Fruit fly (Drosophila melanogaster) ovary, adult (tissue): Measurements from ENCODE around the gene E5.

Source experiments
- CG17801 ChIP-seq: fragments of 200-800 bp; optimal IDR thresholded peaks from 2 replicates; lab custom pipeline; 2019; ENCODE audit warnings: missing biosample characterization, mild to moderate bottlenecking, missing genetic modification characterization, moderate library complexity; ENCODE audit not compliant: partially characterized antibody

E5 gene

DNA sequence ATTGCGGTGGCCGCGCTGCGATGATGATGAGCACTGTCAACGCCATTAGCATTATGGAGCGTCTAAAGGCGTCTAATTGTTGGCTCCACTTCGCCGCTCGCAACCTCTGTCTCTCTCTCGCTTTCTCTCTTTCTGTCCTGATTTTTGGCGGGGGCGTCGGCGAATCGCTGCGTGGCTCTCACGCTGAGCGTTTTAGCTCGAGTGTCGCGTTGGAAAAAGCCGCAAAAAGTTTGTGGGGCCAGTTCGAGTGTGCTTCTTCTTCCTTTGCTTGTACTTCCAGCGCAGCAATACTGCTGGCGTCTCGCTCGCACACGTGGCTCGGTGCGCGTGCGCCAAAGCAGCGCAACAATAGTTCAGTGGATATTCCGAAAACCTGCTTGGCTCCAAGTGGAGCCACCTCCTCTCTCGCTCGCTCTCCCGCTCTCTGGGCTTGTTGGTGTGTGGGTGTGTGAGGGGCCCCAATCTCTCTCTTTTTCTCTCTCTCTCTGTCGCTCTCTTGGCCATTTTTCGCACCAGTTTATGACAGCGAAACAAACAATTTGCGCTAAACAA lies at the start of gene E5:
TSS of gene E5 (minus strand) at position 51 of the 552 bp plus-strand sequence.
- TF ChIP-seq CG17801 (GFP tag; lab: Kevin White, UChicago) = no peak

DNA sequence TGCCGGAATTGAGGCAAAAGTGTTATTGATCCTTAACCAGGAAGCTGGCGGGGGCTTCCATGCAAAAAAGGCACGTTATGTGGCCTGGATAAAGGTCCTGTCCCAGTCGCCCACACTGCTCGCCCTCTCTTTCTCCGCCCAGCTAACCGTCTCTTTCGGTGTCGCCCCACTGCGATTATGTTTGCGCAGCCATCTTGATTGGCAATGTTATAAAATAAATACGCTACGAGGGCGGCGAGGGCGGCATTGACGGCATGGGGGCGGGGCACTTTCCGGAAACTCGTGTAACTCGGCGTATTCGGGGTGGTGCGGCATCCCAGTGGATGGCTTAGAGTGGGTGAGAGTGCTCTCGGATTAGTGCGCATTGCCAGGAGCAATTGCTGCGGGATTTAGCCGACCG lies 48.9 kb upstream of the E5 start:
- TF ChIP-seq CG17801 (GFP tag; lab: Kevin White, UChicago) = no peak

DNA sequence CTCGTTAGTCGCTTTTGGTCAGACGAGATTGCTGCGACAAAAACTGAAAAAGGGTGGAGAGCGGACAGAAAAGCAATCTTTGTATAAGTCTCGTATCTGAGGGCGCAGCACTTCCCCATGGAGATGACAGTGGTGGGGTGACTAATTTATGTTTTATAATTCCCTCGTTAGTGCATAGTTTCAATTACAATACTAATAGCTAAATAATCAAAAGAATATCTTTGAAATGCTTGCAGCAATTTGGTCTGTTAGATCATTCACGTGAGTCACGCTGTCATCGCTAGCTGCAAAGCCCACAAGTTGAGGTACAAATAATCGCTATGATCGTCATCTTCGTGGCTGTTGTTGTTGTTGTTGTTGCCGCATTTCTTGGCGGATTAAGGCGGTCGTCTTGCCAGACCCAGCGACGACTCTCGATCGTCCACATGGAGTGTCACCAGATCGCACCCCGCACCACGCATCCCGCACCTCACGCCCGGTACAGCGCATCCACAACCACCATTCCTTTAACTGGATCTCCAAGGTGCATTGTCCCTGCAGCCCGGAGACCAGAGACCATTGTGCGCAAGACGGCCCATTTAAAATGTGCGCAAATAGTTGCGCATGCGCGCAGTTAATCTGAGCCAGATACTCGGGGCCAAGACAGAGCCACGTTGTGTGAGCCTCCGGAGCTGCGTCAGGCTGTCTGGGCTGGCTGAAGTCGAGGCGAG lies 47.2 kb upstream of the E5 start:
- TF ChIP-seq CG17801 (GFP tag; lab: Kevin White, UChicago) = no peak

- no peak for TF ChIP-seq CG17801 (GFP tag; lab: Kevin White, UChicago)
These were observed 43.3 kb upstream of the E5 start for dm6 chr3R:13918045-13918444.

- TF ChIP-seq CG17801 (GFP tag; lab: Kevin White, UChicago) = no peak
These were observed 41.8 kb upstream of the E5 start for dm6 chr3R:13916546-13916945.

DNA sequence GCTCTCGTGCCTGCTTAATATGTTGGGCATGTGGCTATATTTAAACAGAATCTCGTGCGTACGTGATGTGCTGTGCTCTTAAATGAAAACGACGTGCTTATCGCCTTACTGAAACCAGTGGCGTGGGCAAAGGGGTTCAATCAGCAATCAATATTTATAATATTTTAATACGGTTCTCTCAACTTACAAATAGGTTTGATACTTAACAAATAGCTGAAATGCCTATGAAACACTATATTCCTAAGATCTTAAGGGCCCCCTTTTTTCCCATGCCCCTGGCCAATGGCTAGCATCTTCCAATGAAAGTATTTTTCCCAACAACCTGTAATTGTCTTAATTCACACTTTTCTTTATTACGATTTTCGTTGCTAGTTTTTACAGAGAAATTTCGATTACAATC lies 40.9 kb upstream of the E5 start:
- no peak for TF ChIP-seq CG17801 (GFP tag; lab: Kevin White, UChicago)

DNA sequence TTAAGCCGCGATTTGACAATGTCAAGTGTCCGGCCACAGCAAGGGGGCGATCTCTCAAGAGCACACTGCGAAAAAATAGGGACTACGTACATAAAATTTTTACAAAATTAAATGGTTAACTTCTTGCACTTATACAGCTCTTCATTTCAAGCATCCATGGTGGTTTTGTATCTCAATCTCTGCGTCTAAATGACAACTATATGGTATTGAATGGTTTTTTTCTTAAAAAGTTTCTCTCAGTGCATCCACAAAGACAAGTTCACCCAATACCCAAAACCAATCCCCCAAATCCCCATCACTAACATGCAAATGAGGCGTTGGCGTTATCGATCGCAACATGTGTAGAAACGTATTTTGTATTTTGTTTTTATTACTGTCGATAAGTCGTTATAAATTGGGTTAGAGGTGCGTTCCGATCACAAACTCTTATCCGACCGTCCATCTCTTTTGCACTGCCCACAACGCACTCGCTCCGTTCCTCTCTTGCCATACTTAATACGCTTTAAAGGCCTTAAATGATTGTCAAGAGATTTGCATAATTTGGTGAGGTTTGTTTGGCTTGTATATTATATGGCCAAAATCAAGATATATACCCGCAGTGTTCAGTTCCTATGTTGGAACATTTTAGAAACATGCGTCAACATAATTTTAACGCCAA lies 40.2 kb upstream of the E5 start:
- no peak for TF ChIP-seq CG17801 (GFP tag; lab: Kevin White, UChicago)

DNA sequence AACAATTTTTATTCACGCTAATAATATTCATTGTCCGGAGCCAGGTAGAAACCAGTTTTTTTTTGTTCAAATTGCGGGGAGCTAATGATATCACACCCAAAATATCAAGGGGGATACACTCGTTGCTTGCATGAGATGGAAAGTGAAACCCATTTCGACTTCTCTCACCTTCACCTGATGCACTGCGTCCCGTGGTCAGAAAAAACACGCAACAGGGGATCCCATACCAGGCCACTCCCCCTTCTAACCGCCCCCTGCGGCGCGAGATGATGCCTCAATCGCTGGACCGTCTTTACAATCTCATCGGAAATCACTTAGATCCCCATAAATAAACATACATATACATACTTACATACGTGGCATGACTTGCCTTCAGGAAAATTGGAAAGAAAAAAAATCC lies 38.9 kb upstream of the E5 start:
- TF ChIP-seq CG17801 (GFP tag; lab: Kevin White, UChicago) = no peak

DNA sequence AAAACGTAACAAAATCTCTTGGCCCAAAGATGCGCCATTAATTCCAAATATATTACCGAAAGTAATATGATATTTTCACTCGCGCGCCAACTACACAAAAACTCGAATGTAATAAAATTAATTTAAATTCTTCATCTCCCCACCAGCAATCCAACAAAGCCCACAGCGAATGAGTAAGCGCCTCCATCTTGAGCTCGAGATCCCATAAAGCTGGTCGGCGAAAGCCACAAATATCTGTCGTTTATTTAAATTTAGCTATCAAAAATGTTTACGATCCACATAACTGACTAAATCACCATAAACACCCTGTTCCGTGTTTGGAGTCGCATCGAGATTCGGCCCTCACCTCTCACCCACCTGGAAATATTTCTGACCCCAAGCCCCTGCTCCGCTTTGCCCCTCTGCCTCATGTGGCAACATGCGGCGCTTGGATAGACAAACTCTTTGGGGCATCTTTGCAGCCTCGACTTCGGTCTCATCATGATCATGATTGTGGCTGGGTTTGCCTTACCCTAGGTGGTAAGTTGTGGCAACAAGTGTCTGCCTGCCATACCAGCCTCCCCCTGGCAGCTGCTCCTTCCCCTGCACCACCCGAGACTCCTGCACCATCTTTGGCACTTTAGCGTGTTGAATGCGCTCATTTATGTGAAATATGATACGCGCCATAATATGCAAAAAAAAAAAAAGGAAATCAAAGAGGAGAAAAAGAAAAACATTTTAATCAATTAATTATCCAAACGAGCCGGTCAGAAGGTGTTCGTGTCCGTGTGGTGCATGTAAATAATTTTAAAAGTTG lies 37.5 kb upstream of the E5 start:
- no peak for TF ChIP-seq CG17801 (GFP tag; lab: Kevin White, UChicago)

DNA sequence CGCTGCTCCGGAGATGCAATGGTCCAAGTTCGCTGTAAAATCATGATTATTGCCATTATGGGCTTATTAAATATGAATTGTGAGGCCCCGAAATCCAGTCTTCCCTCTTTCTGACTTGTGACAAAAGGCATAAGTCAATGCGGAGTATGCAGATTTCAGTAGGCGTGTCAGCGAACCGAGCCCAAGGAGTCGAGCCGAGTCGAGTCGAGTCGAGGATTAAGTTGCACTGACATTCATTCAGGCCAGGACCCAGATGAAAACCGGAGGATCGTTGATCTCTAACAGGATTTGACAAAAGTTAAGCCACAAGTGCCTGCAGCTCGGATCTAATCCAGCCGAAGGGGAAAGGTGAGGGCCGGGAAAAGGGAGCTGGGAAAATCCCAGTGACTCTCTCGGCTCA lies 36.6 kb upstream of the E5 start:
- TF ChIP-seq CG17801 (GFP tag; lab: Kevin White, UChicago) = no peak

- no peak for TF ChIP-seq CG17801 (GFP tag; lab: Kevin White, UChicago)
These were observed 35.2 kb upstream of the E5 start for dm6 chr3R:13909899-13910298.

DNA sequence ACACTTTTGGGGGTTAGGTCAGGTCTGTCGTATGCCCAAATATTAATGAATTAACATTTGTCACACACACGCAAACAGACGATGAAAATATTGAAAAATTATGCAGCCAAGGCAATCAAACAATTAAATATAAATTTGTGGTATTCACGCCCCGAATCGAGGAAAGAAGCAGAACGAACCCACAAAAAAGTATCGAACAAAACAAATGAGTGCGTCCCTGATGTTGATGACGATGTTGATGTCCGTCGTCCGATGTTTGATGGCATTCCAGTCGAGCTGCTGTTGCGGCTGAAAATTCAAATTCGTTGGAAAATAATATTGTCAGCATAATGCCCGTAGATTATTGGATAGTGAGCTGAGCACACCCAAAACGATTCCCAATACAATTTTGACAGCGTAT lies 34.3 kb upstream of the E5 start:
- TF ChIP-seq CG17801 (GFP tag; lab: Kevin White, UChicago) = no peak

DNA sequence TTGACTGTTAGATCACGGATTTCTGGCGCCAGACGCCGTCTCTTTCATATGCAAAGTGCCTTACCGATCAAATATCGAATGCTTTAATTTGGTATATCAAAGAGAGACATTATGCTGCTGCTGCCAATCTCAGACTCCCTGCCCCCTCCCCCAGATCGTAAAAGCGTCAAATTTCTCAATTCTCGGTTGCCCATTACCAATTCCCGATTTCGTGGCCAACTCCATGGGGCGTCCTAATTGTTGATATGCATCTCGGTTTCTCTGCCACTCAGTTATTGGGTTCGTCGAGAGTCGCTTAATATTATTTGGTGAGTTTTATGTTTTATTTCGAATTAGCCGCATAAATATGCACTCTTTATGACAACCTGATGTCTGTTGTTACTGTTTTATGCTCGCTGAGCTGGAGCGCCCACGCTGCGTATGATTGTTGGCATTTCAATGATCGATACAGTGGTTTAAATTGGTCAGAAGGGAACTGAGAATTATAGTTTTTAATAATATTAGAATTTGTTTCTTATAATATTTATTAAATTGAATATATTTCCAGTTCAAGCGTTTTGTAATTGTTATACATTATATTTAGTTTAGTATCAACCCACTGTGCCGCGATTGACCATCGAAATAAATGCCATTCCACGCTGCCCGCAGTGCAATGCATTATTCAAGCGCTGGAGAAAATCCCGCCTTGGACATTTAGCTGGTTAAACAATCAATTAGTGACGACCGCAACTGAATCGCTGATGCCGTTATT lies 32.8 kb upstream of the E5 start:
- no peak for TF ChIP-seq CG17801 (GFP tag; lab: Kevin White, UChicago)

DNA sequence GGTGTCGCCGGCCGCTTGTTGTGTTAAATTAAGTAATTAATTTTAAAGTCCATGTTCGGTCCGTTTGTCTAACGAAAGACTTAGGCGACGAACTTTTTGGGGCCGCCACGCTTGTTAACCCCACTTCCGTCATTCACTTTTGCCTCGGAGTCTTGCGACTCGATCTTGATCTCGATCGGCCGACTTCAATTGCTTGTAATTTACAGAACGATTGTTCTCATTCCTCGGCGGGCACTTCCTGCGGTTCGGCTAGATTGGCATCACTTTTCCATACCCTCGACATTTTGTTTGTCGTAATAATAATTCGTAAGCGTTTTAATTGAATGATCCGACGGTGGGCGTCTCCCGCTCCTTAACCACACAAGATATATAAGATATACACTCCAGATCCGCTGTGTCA lies 32.0 kb upstream of the E5 start:
- no peak for TF ChIP-seq CG17801 (GFP tag; lab: Kevin White, UChicago)

dm6 chr3R:13901543-13901945 lies 26.8 kb upstream of the E5 start, which contains the start of gene ems:
Gene ems, plus strand, starts transcription at chr3R:13901853.
- TF ChIP-seq CG17801 (GFP tag; lab: Kevin White, UChicago) = no peak
